Fruit fly (Drosophila melanogaster) whole organism, embryonic: Measurements from ENCODE around the gene mts.

Experiments
- Adf1 ChIP-seq: fragments of 200-800 bp; sonication (Bioruptor generic); IDR thresholded peaks from 2 replicates; pipeline ENCODE4 v1.3.6; 2022; ENCODE audit warnings: missing biosample characterization, missing genetic modification characterization
- Aef1 ChIP-seq: fragments of 200-800 bp; sonication (Bioruptor generic); IDR thresholded peaks from 3 replicates; pipeline ENCODE4 v1.3.6; 2022; ENCODE audit warnings: missing biosample characterization, missing genetic modification characterization
- Antp ChIP-seq: fragments of 200-800 bp; sonication (Bioruptor generic); optimal IDR thresholded peaks from 3 replicates; lab custom pipeline; 2016; ENCODE audit warnings: missing biosample characterization, missing genetic modification characterization
- CG10462 ChIP-seq: fragments of 200-800 bp; sonication (Bioruptor generic); optimal IDR thresholded peaks from 2 replicates; lab custom pipeline; 2016; ENCODE audit warnings: missing biosample characterization, missing genetic modification characterization
- CG11247 ChIP-seq: fragments of 200-800 bp; sonication (Bioruptor generic); IDR thresholded peaks from 2 replicates; pipeline ENCODE4 v1.3.6; 2022; ENCODE audit warnings: missing biosample characterization, missing genetic modification characterization
- CG12236 ChIP-seq: fragments of 200-800 bp; sonication (Bioruptor generic); optimal IDR thresholded peaks from 2 replicates; lab custom pipeline; 2016; ENCODE audit warnings: missing biosample characterization, missing genetic modification characterization
- CG13123 ChIP-seq: fragments of 200-800 bp; sonication (Bioruptor generic); optimal IDR thresholded peaks from 2 replicates; lab custom pipeline; 2016; ENCODE audit warnings: missing biosample characterization, missing genetic modification characterization
- CG14441 ChIP-seq: fragments of 200-800 bp; sonication (Bioruptor generic); IDR thresholded peaks from 2 replicates; pipeline ENCODE4 v1.3.6; 2022; ENCODE audit warnings: missing biosample characterization, missing genetic modification characterization
- CG14860 ChIP-seq: fragments of 200-800 bp; sonication (Bioruptor generic); IDR thresholded peaks from 3 replicates; pipeline ENCODE4 v1.3.6; 2022; ENCODE audit warnings: missing biosample characterization, missing genetic modification characterization; ENCODE audit not compliant: partially characterized antibody
- CG1603 ChIP-seq: fragments of 200-800 bp; sonication (Bioruptor generic); optimal IDR thresholded peaks from 2 replicates; lab custom pipeline; 2019; ENCODE audit warnings: missing biosample characterization, mild to moderate bottlenecking, missing genetic modification characterization, moderate library complexity
- CG1647 ChIP-seq: fragments of 200-800 bp; sonication (Bioruptor generic); optimal IDR thresholded peaks from 3 replicates; lab custom pipeline; 2016; ENCODE audit warnings: missing biosample characterization, missing genetic modification characterization
- CG16815 ChIP-seq: fragments of 200-800 bp; sonication (Bioruptor generic); optimal IDR thresholded peaks from 3 replicates; lab custom pipeline; 2017; ENCODE audit warnings: missing biosample characterization, mild to moderate bottlenecking, missing genetic modification characterization
- CG16863 ChIP-seq: fragments of 200-800 bp; sonication (Bioruptor generic); optimal IDR thresholded peaks from 3 replicates; lab custom pipeline; 2016; ENCODE audit warnings: missing biosample characterization, missing genetic modification characterization
- CG17912 ChIP-seq: fragments of 200-800 bp; sonication (Bioruptor generic); optimal IDR thresholded peaks from 2 replicates; lab custom pipeline; 2018; ENCODE audit warnings: missing biosample characterization, mild to moderate bottlenecking, missing genetic modification characterization
- CG3847 ChIP-seq: fragments of 200-800 bp; sonication (Bioruptor generic); IDR thresholded peaks from 2 replicates; pipeline ENCODE4 v1.3.6; 2022; ENCODE audit warnings: missing biosample characterization, missing genetic modification characterization
- CG4820 ChIP-seq: fragments of 200-800 bp; sonication (Bioruptor generic); optimal IDR thresholded peaks from 3 replicates; lab custom pipeline; 2016; ENCODE audit warnings: missing biosample characterization, missing genetic modification characterization
- CG5953 ChIP-seq: fragments of 200-800 bp; sonication (Bioruptor generic); IDR thresholded peaks from 2 replicates; pipeline ENCODE4 v1.3.6; 2022; ENCODE audit warnings: missing biosample characterization, missing genetic modification characterization
- CG6813 ChIP-seq: fragments of 200-800 bp; sonication (Bioruptor generic); optimal IDR thresholded peaks from 2 replicates; lab custom pipeline; 2017; ENCODE audit warnings: missing biosample characterization, missing genetic modification characterization, mild to moderate bottlenecking, moderate library complexity, missing genetic modification reagents
- CG7556 ChIP-seq: fragments of 200-800 bp; sonication (Bioruptor generic); optimal IDR thresholded peaks from 2 replicates; lab custom pipeline; 2017; ENCODE audit warnings: missing biosample characterization, mild to moderate bottlenecking, missing genetic modification characterization
- CG8089 ChIP-seq: fragments of 200-800 bp; sonication (Bioruptor generic); optimal IDR thresholded peaks from 3 replicates; lab custom pipeline; 2016; ENCODE audit warnings: missing biosample characterization, missing genetic modification characterization
- CG8388 ChIP-seq: fragments of 200-800 bp; sonication (Bioruptor generic); optimal IDR thresholded peaks from 2 replicates; lab custom pipeline; 2019; ENCODE audit warnings: missing biosample characterization, mild to moderate bottlenecking, missing genetic modification characterization, moderate library complexity
- CG8478 ChIP-seq: fragments of >200 bp; optimal IDR thresholded peaks from 2 replicates; lab custom pipeline; 2018
- CG8944 ChIP-seq: fragments of 200-800 bp; sonication (Bioruptor generic); optimal IDR thresholded peaks from 3 replicates; lab custom pipeline; 2016; ENCODE audit warnings: missing biosample characterization, missing genetic modification characterization
- CG9876 ChIP-seq: fragments of 200-800 bp; sonication (Bioruptor generic); optimal IDR thresholded peaks from 2 replicates; lab custom pipeline; 2016; ENCODE audit warnings: missing biosample characterization, missing genetic modification characterization
- Fer3 ChIP-seq: fragments of 200-800 bp; sonication (Bioruptor generic); optimal IDR thresholded peaks from 2 replicates; lab custom pipeline; 2018; ENCODE audit warnings: missing biosample characterization, mild to moderate bottlenecking, missing genetic modification characterization, moderate library complexity
- GATAe ChIP-seq: fragments of 200-800 bp; sonication (Bioruptor generic); conservative IDR thresholded peaks from 2 replicates; pipeline ENCODE4 v1.3.6; 2022; ENCODE audit warnings: missing biosample characterization, missing genetic modification characterization
- HHEX ChIP-seq: fragments of 200-800 bp; sonication (Bioruptor generic); optimal IDR thresholded peaks from 3 replicates; lab custom pipeline; 2017; ENCODE audit warnings: missing biosample characterization, mild to moderate bottlenecking, missing genetic modification characterization, missing genetic modification reagents
- Hr39 ChIP-seq: fragments of >200 bp; optimal IDR thresholded peaks from 2 replicates; lab custom pipeline; 2017
- Meics ChIP-seq: fragments of 200-800 bp; sonication (Bioruptor generic); optimal IDR thresholded peaks from 2 replicates; lab custom pipeline; 2017; ENCODE audit warnings: missing biosample characterization, mild to moderate bottlenecking, missing genetic modification characterization
- NC2α ChIP-seq: fragments of 200-800 bp; sonication (Bioruptor generic); optimal IDR thresholded peaks from 2 replicates; lab custom pipeline; 2016; ENCODE audit warnings: missing biosample characterization, missing genetic modification characterization
- NC2β ChIP-seq: fragments of 200-800 bp; sonication (Bioruptor generic); optimal IDR thresholded peaks from 2 replicates; lab custom pipeline; 2016; ENCODE audit warnings: missing biosample characterization, missing genetic modification characterization
- NfI ChIP-seq: fragments of 200-800 bp; sonication (Bioruptor generic); optimal IDR thresholded peaks from 3 replicates; lab custom pipeline; 2018; ENCODE audit warnings: missing biosample characterization, mild to moderate bottlenecking, missing genetic modification characterization, moderate library complexity
- Oaz ChIP-seq: fragments of 200-800 bp; sonication (Bioruptor generic); IDR thresholded peaks from 2 replicates; pipeline ENCODE4 v1.3.6; 2022; ENCODE audit warnings: missing biosample characterization, missing genetic modification characterization
- PHDP ChIP-seq: fragments of 200-800 bp; sonication (Bioruptor generic); optimal IDR thresholded peaks from 3 replicates; lab custom pipeline; 2018; ENCODE audit warnings: missing biosample characterization, mild to moderate bottlenecking, missing genetic modification characterization, moderate library complexity
- Scr ChIP-seq: fragments of 200-800 bp; sonication (Bioruptor generic); IDR thresholded peaks from 2 replicates; pipeline ENCODE4 v1.3.6; 2022; ENCODE audit warnings: missing biosample characterization, missing genetic modification characterization; ENCODE audit not compliant: partially characterized antibody
- TFAM ChIP-seq: fragments of 200-800 bp; sonication (Bioruptor generic); optimal IDR thresholded peaks from 2 replicates; lab custom pipeline; 2017; ENCODE audit warnings: missing biosample characterization, missing genetic modification characterization, inconsistent platforms
- Taf1 ChIP-seq: fragments of 200-800 bp; sonication (Bioruptor generic); IDR thresholded peaks from 2 replicates; pipeline ENCODE4 v1.3.6; 2022; ENCODE audit warnings: missing biosample characterization, missing genetic modification characterization
- YL-1 ChIP-seq: fragments of 200-800 bp; sonication (Bioruptor generic); optimal IDR thresholded peaks from 3 replicates; lab custom pipeline; 2017; ENCODE audit warnings: missing biosample characterization, mild to moderate bottlenecking, missing genetic modification characterization
- aop ChIP-seq: fragments of 200-800 bp; sonication (Bioruptor generic); IDR thresholded peaks from 2 replicates; pipeline ENCODE4 v1.3.6; 2022; ENCODE audit warnings: missing biosample characterization, missing genetic modification characterization
- bsh ChIP-seq, 2 experiments: fragments of 200-800 bp; sonication (Bioruptor generic); optimal IDR thresholded peaks; 2 replicates each; lab custom pipeline; 2017 to 2018; ENCODE audit warnings: mild to moderate bottlenecking in 2 of 2, missing biosample characterization in 2 of 2, missing genetic modification characterization in 2 of 2, moderate library complexity in 1 of 2
- ci ChIP-seq: fragments of 200-800 bp; sonication (Bioruptor generic); IDR thresholded peaks from 3 replicates; pipeline ENCODE4 v1.3.6; 2022; ENCODE audit warnings: missing biosample characterization, missing genetic modification characterization
- grau ChIP-seq: fragments of 200-800 bp; optimal IDR thresholded peaks from 3 replicates; lab custom pipeline; 2019; ENCODE audit warnings: missing biosample characterization, mild to moderate bottlenecking, missing genetic modification characterization, moderate library complexity
- kni ChIP-seq: fragments of 200-800 bp; sonication (Bioruptor generic); optimal IDR thresholded peaks from 3 replicates; lab custom pipeline; 2017; ENCODE audit warnings: mild to moderate bottlenecking, missing biosample characterization, missing genetic modification reagents, missing genetic modification characterization
- nau ChIP-seq: fragments of 200-800 bp; sonication (Bioruptor generic); optimal IDR thresholded peaks from 3 replicates; lab custom pipeline; 2017; ENCODE audit warnings: missing biosample characterization, mild to moderate bottlenecking, missing genetic modification characterization, missing genetic modification reagents
- nerfin-1 ChIP-seq: fragments of 200-800 bp; sonication (Bioruptor generic); optimal IDR thresholded peaks from 3 replicates; lab custom pipeline; 2019; ENCODE audit warnings: missing biosample characterization, mild to moderate bottlenecking, missing genetic modification characterization, moderate library complexity
- oc ChIP-seq: fragments of 200-800 bp; sonication (Bioruptor generic); optimal IDR thresholded peaks from 2 replicates; lab custom pipeline; 2018; ENCODE audit warnings: missing biosample characterization, mild to moderate bottlenecking, missing genetic modification characterization, moderate library complexity
- pb ChIP-seq: fragments of 200-800 bp; sonication (Bioruptor generic); optimal IDR thresholded peaks from 3 replicates; lab custom pipeline; 2016; ENCODE audit warnings: missing biosample characterization, missing genetic modification characterization
- sc ChIP-seq, 3 experiments: fragments of >200 bp in 2 of 3; fragments of 200-800 bp in 1 of 3; sonication (Bioruptor generic) in 1 of 3; optimal IDR thresholded peaks; 2 replicates in 2 of 3; 3 replicates in 1 of 3; lab custom pipeline; 2017; ENCODE audit warnings: mild to moderate bottlenecking in 1 of 3, missing biosample characterization in 1 of 3, missing genetic modification characterization in 1 of 3, missing genetic modification reagents in 1 of 3
- sd ChIP-seq: fragments of 200-800 bp; sonication (Bioruptor generic); optimal IDR thresholded peaks from 3 replicates; lab custom pipeline; 2018; ENCODE audit warnings: missing biosample characterization, mild to moderate bottlenecking, missing genetic modification characterization, moderate library complexity
- tin ChIP-seq: fragments of 200-800 bp; sonication (Bioruptor generic); optimal IDR thresholded peaks from 3 replicates; lab custom pipeline; 2016; ENCODE audit warnings: missing biosample characterization, missing genetic modification characterization
- wek ChIP-seq: fragments of 200-800 bp; sonication (Bioruptor generic); optimal IDR thresholded peaks from 3 replicates; lab custom pipeline; 2018; ENCODE audit warnings: missing biosample characterization, mild to moderate bottlenecking, missing genetic modification characterization, moderate library complexity
- zfh2 ChIP-seq: fragments of 200-800 bp; sonication (Bioruptor generic); optimal IDR thresholded peaks from 2 replicates; lab custom pipeline; 2016; ENCODE audit warnings: missing biosample characterization, missing genetic modification characterization

Gene mts

dm6 chr2L:7809699-7810088 lies 17.8 kb upstream of the mts start (continued):
- TF ChIP-seq Aef1 (GFP tag; lab: Robert Waterston, UW) (no peak), NfI (GFP tag; lab: Kevin White, UChicago) (no peak), Adf1 (GFP tag; lab: Robert Waterston, UW) (peak; percentile 74), Antp (GFP tag; lab: Kevin White, UChicago) (no peak), CG8089 (GFP tag; lab: Kevin White, UChicago) (no peak), ci (GFP tag; lab: Robert Waterston, UW) (peak; percentile 60; the same call in 1 of the 3 replicates), nau (GFP tag; lab: Kevin White, UChicago) (no peak), tin (GFP tag; lab: Kevin White, UChicago) (no peak), CG8388 (no peak), CG3847 (GFP tag; lab: Robert Waterston, UW) (no peak), wek (no peak), CG11247 (no peak), NC2α (GFP tag; lab: Kevin White, UChicago) (no peak), Scr (GFP tag; lab: Robert Waterston, UW) (no peak), Hr39 (lab: Kevin White, UChicago) (no peak), PHDP (tag; lab: Kevin White, UChicago) (no peak), sd (tag; lab: Kevin White, UChicago) (peak; percentile 98), CG16815 (GFP tag; lab: Kevin White, UChicago) (no peak), pb (GFP tag; lab: Kevin White, UChicago) (no peak), CG8478 (lab: Kevin White, UChicago) (no peak), CG9876 (GFP tag; lab: Kevin White, UChicago) (no peak), CG17912 (GFP tag; lab: Kevin White, UChicago) (peak; percentile 45), aop (no peak), CG6813 (GFP tag; lab: Kevin White, UChicago) (peak; percentile 58), CG7556 (GFP tag; lab: Kevin White, UChicago) (no peak), CG4820 (no peak), Oaz (no peak), sc (optimal IDR thresholded peaks at IDR 0.05; lab: Kevin White, UChicago) (no peak), sc (GFP tag; optimal IDR thresholded peaks at IDR 0.05; lab: Kevin White, UChicago) (no peak), CG10462 (GFP tag; lab: Kevin White, UChicago) (no peak), nerfin-1 (tag; lab: Kevin White, UChicago) (peak; percentile 95), CG14860 (GFP tag; lab: Robert Waterston, UW) (no peak), bsh (GFP tag; optimal IDR thresholded peaks at IDR 0.05; lab: Kevin White, UChicago) (no peak), NC2β (GFP tag; lab: Kevin White, UChicago) (no peak), Fer3 (tag; lab: Kevin White, UChicago) (no peak), Taf1 (GFP tag; lab: Robert Waterston, UW) (no peak), CG1603 (tag; lab: Kevin White, UChicago) (no peak), CG13123 (GFP tag; lab: Kevin White, UChicago) (no peak), CG14441 (GFP tag; lab: Robert Waterston, UW) (no peak), CG12236 (GFP tag; lab: Kevin White, UChicago) (no peak), zfh2 (GFP tag; lab: Kevin White, UChicago) (no peak), kni (peak; percentile 86), CG1647 (GFP tag; lab: Kevin White, UChicago) (no peak), HHEX (no peak), CG16863 (GFP tag; lab: Kevin White, UChicago) (no peak), CG8944 (GFP tag; lab: Kevin White, UChicago) (no peak), CG5953 (GFP tag; lab: Robert Waterston, UW) (no peak), YL-1 (GFP tag; lab: Kevin White, UChicago) (peak; percentile 36), grau (peak; percentile 70), Meics (GFP tag; lab: Kevin White, UChicago) (peak; percentile 25), GATAe (no peak), oc (tag; lab: Kevin White, UChicago) (no peak), TFAM (no peak)
